Worm (Caenorhabditis elegans): ENCODE data around the gene dgk-2.

DNA sequence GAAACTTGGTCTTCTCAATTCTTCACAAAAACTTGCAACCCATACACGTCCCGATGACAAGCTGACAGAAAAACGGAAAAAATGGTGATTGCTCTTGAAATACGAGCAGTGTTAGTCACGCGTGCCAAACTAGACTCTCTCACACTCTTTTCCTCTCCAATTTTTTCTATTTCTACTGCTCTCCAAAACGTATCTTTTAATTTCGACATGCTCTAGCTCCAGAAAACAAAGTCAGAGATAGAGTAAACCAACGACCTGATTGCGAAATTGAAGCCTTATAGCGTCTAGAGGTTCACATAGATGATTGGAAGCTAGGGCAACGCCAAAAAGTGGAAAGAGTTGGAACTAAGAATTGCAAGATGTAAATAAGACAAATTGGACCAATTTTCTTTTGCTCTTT is 13.8 kb downstream of the dgk-2 start:
- no peak for TF ChIP-seq nhr-11 (tag; optimal IDR thresholded peaks at IDR 0.05)
- TF ChIP-seq ceh-9 (tag; optimal IDR thresholded peaks at IDR 0.05), result no peak
- no peak for TF ChIP-seq ama-1 (optimal IDR thresholded peaks at IDR 0.05)
- no peak for TF ChIP-seq dmd-4 (tag; optimal IDR thresholded peaks at IDR 0.05; ENCODE audit: borderline replicate concordance)
- TF ChIP-seq unc-42 (tag; optimal IDR thresholded peaks at IDR 0.05), result no peak
- no peak for TF ChIP-seq pha-4 (tag; optimal IDR thresholded peaks at IDR 0.05)
- TF ChIP-seq sox-4 (tag; optimal IDR thresholded peaks at IDR 0.05), result no peak
- no peak for TF ChIP-seq ceh-22 (tag; optimal IDR thresholded peaks at IDR 0.05)
- TF ChIP-seq tbx-7 (tag; optimal IDR thresholded peaks at IDR 0.05), result no peak
- TF ChIP-seq hlh-15 (tag; optimal IDR thresholded peaks at IDR 0.05), result no peak
